Fruit fly (Drosophila melanogaster) Kc167 (cell line): ENCODE measurements around the gene rept.

Source experiments
- Myc ChIP-seq: fragments of >200 bp; optimal IDR thresholded peaks from 2 replicates; lab custom pipeline; 2017; ENCODE audit warnings: missing external identifiers
- Sin3A ChIP-seq: fragments of >200 bp; optimal IDR thresholded peaks from 2 replicates; lab custom pipeline; 2018; ENCODE audit warnings: missing external identifiers
- h ChIP-seq: fragments of >200 bp; optimal IDR thresholded peaks from 3 replicates; lab custom pipeline; 2018; ENCODE audit warnings: missing external identifiers
- insv ChIP-seq: fragments of >200 bp; optimal IDR thresholded peaks from 3 replicates; lab custom pipeline; 2018; ENCODE audit warnings: missing external identifiers
- psq ChIP-seq: fragments of >200 bp; optimal IDR thresholded peaks from 2 replicates; lab custom pipeline; 2017; ENCODE audit warnings: missing external identifiers
- ttk ChIP-seq: sonication (Bioruptor generic); optimal IDR thresholded peaks from 2 replicates; lab custom pipeline; 2017; ENCODE audit warnings: missing external identifiers

rept gene

DNA sequence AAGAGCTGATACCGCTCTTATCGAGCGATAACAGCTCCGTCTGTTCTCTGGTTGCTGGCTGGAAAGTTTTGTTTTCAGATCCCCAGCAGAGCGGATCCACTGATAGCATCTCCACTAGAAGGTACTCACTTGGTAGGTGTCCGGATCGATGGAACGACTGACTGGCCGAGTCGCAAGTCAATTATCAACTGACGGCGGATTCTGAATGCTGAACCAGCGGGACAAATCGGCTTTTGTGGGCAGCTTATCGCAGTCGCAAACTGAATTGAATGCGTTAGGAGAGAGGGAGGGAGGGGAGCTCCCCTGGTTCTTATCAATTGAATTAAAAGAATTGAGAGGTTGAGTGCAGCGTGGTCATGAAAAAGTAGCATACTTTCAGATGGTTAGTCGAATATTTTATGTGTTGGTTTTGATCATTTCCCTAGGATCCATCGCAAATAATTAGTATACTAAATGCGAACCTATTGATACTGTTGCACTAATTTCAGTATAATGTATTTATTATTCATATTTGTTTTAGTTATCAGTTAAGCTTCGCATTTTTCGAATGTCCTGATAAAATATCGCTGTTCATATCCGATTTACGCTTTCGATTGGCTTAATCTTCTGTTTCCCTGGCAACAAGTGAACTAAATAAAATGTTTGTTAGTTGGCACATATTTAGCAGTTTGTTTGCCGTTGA is 13.7 kb downstream of the rept start, which contains the start of the genes Aldh7A1 and CG14085:
Gene Aldh7A1, minus strand, starts transcription at position 194 of the 682 bp plus-strand sequence.
Gene CG14085, plus strand, starts transcription at position 632 of the 682 bp plus-strand sequence.
- TF ChIP-seq Sin3A (no peak), ttk (no peak), h (lab: Kevin White, UChicago) (no peak), Myc (lab: Kevin White, UChicago) (no peak), psq (lab: Kevin White, UChicago) (no peak), insv (no peak)

DNA sequence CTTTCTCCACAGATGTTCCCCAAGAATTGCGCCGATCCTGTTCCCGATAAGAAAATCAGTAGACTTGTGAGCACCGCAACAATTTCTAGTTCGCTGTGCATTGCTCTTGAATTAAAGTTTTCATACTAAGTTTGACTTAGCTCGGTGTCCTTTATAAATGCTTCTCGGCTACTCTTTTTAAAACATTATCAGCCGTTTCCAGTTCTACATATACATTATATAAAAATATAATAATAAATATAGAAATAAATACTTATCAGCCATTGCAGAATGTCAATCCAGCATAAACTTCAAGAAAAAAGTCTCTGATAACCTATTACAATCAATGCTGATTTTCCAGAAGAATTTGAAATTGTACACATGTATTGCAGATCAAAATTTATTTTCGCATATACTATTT is 15.4 kb downstream of the rept start, which contains the start of gene CG14088:
Gene CG14088, minus strand, starts transcription at position 101 of the 400 bp plus-strand sequence.
- TF ChIP-seq Sin3A (no peak), Myc (lab: Kevin White, UChicago) (no peak), insv (no peak), ttk (no peak), psq (lab: Kevin White, UChicago) (no peak), h (lab: Kevin White, UChicago) (no peak)

- no peak for TF ChIP-seq h (lab: Kevin White, UChicago)
- no peak for TF ChIP-seq Myc (lab: Kevin White, UChicago)
- TF ChIP-seq insv = no peak
- TF ChIP-seq Sin3A = no peak
- no peak for TF ChIP-seq psq (lab: Kevin White, UChicago)
- no peak for TF ChIP-seq ttk
Observed at dm6 chr3L:19275491-19275890, 20.4 kb downstream of the rept start, which contains the start of gene CG14086. CG14086 (plus strand) TSS chr3L:19275791.

dm6 chr3L:19280283-19280682 is 25.1 kb downstream of the rept start:
- TF ChIP-seq psq (lab: Kevin White, UChicago) = no peak
- TF ChIP-seq h (lab: Kevin White, UChicago) = no peak
- TF ChIP-seq ttk = no peak
- TF ChIP-seq Myc (lab: Kevin White, UChicago) = no peak
- no peak for TF ChIP-seq insv
- no peak for TF ChIP-seq Sin3A

dm6 chr3L:19280700-19281099 is 25.6 kb downstream of the rept start, which contains the start of gene CG14089:
CG14089 (minus strand) TSS chr3L:19280800.
- no peak for TF ChIP-seq Myc (lab: Kevin White, UChicago)
- no peak for TF ChIP-seq ttk
- TF ChIP-seq psq (lab: Kevin White, UChicago) = no peak
- TF ChIP-seq Sin3A = no peak
- no peak for TF ChIP-seq h (lab: Kevin White, UChicago)
- no peak for TF ChIP-seq insv

DNA sequence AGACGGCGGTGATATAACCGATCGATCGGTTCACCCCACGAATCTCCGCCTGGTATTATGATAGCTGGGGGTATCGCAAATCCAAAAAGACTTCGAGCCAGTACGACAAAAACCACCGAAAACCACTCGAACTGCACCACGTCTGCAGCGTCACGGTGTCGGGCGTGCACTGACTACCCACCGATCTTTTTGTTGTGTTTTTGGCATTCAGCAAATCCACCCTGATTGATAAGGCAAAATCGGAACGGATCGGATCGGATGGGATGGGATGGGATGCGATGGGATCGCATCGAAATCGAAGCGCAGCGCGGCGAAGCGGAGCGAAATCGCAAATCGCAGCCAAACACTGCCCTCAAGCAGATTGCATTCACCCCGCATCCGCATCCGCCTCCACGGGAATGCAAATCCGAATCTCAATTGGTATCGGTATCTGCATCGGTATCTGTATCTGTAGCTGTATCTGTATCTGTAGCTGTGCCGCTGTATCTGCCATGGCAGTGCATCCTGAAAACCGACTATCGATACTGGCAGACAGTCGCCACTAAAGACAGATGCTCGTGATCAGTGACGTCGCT is 33.3 kb downstream of the rept start:
- TF ChIP-seq h (lab: Kevin White, UChicago) (no peak), psq (lab: Kevin White, UChicago) (no peak), Sin3A (no peak), Myc (lab: Kevin White, UChicago) (no peak), insv (no peak), ttk (no peak)

- no peak for TF ChIP-seq Sin3A
- no peak for TF ChIP-seq psq (lab: Kevin White, UChicago)
- no peak for TF ChIP-seq Myc (lab: Kevin White, UChicago)
- TF ChIP-seq h (lab: Kevin White, UChicago) = no peak
- no peak for TF ChIP-seq ttk
- no peak for TF ChIP-seq insv
Observed at dm6 chr3L:19289411-19289810, 34.3 kb downstream of the rept start.

dm6 chr3L:19291465-19292413 is 36.6 kb downstream of the rept start:
- TF ChIP-seq Sin3A = no peak
- no peak for TF ChIP-seq Myc (lab: Kevin White, UChicago)
- no peak for TF ChIP-seq psq (lab: Kevin White, UChicago)
- TF ChIP-seq insv = no peak
- TF ChIP-seq ttk = no peak

- no peak for TF ChIP-seq Myc (lab: Kevin White, UChicago)
- no peak for TF ChIP-seq insv
- TF ChIP-seq ttk = no peak
- no peak for TF ChIP-seq Sin3A
- TF ChIP-seq h (lab: Kevin White, UChicago) = no peak
- no peak for TF ChIP-seq psq (lab: Kevin White, UChicago)
Observed at dm6 chr3L:19292440-19293175, 37.5 kb downstream of the rept start, which contains the start of gene Gbs-76A. Gbs-76A (minus strand) TSS chr3L:19292766.

DNA sequence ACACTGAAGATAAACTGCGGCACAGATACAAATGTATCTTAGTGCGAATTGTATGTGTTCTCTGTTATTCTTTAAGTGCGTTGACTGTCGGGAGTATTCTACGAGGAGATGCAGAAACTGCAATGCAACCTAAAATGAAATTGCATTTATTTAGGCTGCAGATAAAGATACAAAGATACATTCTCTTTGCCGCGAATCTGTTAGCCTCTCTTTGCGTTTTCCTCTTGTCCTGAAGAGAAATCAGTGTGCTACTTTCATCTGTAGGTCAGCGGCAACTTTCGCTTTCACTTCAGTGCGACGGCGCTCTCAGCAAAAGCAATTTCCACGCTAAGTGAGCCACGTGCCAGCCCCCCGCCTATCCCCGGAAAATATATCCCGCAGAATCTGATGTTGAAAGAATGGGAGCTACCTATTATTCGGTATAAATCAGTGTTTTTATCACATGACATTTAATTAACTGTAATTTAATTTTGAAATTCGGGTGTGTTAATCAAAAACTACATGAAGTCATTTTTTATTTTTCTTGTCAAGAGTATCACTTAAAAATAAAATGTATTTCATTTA is 38.1 kb downstream of the rept start:
- no peak for TF ChIP-seq Sin3A
- TF ChIP-seq insv = no peak
- TF ChIP-seq Myc (lab: Kevin White, UChicago) = no peak
- TF ChIP-seq h (lab: Kevin White, UChicago) = no peak
- TF ChIP-seq psq (lab: Kevin White, UChicago) = no peak
- no peak for TF ChIP-seq ttk

DNA sequence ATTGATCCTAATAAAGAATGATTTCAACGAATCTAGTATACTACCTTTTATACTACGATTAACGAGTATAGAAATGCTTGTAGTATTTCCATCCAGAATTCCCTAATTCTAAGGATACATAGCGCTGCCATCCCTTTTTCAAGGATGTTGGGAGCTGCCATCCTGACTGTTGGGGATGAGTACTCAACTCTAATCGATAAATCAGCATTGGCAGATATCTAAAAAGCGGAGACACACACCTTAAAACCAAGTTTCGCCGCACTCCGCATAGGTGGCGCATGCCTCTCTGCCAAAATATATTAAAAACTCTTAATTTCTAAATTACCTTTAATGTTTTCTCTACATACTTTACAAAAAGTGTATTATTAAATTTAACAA is 39.1 kb downstream of the rept start, which contains the start of gene fal:
Gene fal, plus strand, starts transcription at position 330 of the 378 bp plus-strand sequence.
- TF ChIP-seq psq (lab: Kevin White, UChicago) = no peak
- no peak for TF ChIP-seq Sin3A
- no peak for TF ChIP-seq insv
- TF ChIP-seq Myc (lab: Kevin White, UChicago) = no peak
- no peak for TF ChIP-seq ttk
- no peak for TF ChIP-seq h (lab: Kevin White, UChicago)
